In the genomic region with DNA sequence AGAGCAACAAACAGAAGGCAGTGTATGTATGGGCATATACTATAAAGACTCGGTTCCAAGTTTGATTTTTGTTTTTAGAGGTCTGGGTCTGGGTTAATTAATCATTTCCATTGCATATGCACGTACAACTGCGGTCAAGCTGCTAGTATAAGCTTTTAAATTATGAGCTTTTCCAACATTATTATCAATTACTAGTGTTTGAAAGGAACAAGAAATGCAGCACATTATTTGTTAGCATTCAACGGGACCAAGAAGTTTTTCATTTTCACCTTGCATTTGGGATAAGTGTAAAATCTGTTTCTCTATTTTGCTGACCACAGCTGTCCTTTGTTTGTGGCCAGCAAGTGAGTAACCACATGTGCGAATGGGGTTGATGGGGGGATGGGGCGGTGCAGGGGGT, we compare ENCODE assay signal across 1 fruit fly cellular context.
A peak's percentile ranks its signal among the peaks of the same experiment; 100 is the strongest.
TF ChIP-seq lines count a peak whose summit lies in the region.

No protein-coding gene starts in this region.

TF ChIP-seq in whole organism, embryonic, 481 proteins besides CTCF, POLR2A, EP300 and RAD21 (continued from another document and continues in another):
- TF ChIP-seq CG12769 (tag; optimal IDR thresholded peaks at IDR 0.05; lab: Kevin White, UChicago), result no peak
- peak; percentile 23 for TF ChIP-seq CG12219 (GFP tag; optimal IDR thresholded peaks at IDR 0.05; lab: Kevin White, UChicago)
- no peak for TF ChIP-seq Chrac-16 (GFP tag; optimal IDR thresholded peaks at IDR 0.05; lab: Kevin White, UChicago)
- TF ChIP-seq HLH54F (GFP tag; optimal IDR thresholded peaks at IDR 0.05; lab: Kevin White, UChicago), result no peak
- TF ChIP-seq sna (GFP tag; IDR thresholded peaks at IDR 0.05; lab: Robert Waterston, UW; ENCODE audit: partially characterized antibody), result no peak
- TF ChIP-seq gsb-n (tag; optimal IDR thresholded peaks at IDR 0.05; lab: Kevin White, UChicago), result peak; percentile 5
- TF ChIP-seq gro (GFP tag; optimal IDR thresholded peaks at IDR 0.05; lab: Kevin White, UChicago), result no peak
- no peak for TF ChIP-seq Antp (GFP tag; optimal IDR thresholded peaks at IDR 0.05; lab: Kevin White, UChicago)
- no peak for TF ChIP-seq MTF-1 (GFP tag; optimal IDR thresholded peaks at IDR 0.05; lab: Kevin White, UChicago; ENCODE audit: borderline replicate concordance)
- no peak for TF ChIP-seq bbx (GFP tag; IDR thresholded peaks at IDR 0.05; lab: Robert Waterston, UW; ENCODE audit: partially characterized antibody)
- no peak for TF ChIP-seq odd (GFP tag; optimal IDR thresholded peaks at IDR 0.05; lab: Kevin White, UChicago)
- peak; percentile 33; the same call in 1 of the 2 replicates for TF ChIP-seq CG17328 (GFP tag; IDR thresholded peaks at IDR 0.05; lab: Robert Waterston, UW)
- no peak for TF ChIP-seq HmgD (GFP tag; optimal IDR thresholded peaks at IDR 0.05; lab: Kevin White, UChicago)
- peak; percentile 23 for TF ChIP-seq CG9437 (GFP tag; optimal IDR thresholded peaks at IDR 0.05; lab: Kevin White, UChicago)
- TF ChIP-seq CoRest (tag; optimal IDR thresholded peaks at IDR 0.05; lab: Kevin White, UChicago), result peak; percentile 30
- TF ChIP-seq Oaz (GFP tag; IDR thresholded peaks at IDR 0.05; lab: Robert Waterston, UW), result peak; percentile 18; the same call in 1 of the 2 replicates
- no peak for TF ChIP-seq CG18476 (GFP tag; optimal IDR thresholded peaks at IDR 0.05; lab: Kevin White, UChicago)
- TF ChIP-seq chm (GFP tag; IDR thresholded peaks at IDR 0.05; lab: Robert Waterston, UW), result no peak
- no peak for TF ChIP-seq exex (tag; optimal IDR thresholded peaks at IDR 0.05; lab: Kevin White, UChicago)
- peak; percentile 49; the same call in 1 of the 3 replicates for TF ChIP-seq CG17361 (GFP tag; IDR thresholded peaks at IDR 0.05; lab: Robert Waterston, UW)
- TF ChIP-seq pum (GFP tag; optimal IDR thresholded peaks at IDR 0.05; lab: Kevin White, UChicago), result no peak
- TF ChIP-seq pzg (GFP tag; optimal IDR thresholded peaks at IDR 0.05; lab: Kevin White, UChicago), result no peak
- TF ChIP-seq Drgx (GFP tag; IDR thresholded peaks at IDR 0.05; lab: Robert Waterston, UW), result peak; percentile 63
- no peak for TF ChIP-seq CHES-1-like (GFP tag; optimal IDR thresholded peaks at IDR 0.05; lab: Kevin White, UChicago)
- TF ChIP-seq CG7839 (tag; optimal IDR thresholded peaks at IDR 0.05; lab: Kevin White, UChicago), result peak; percentile 61
- TF ChIP-seq CG10321 (GFP tag; IDR thresholded peaks at IDR 0.05; lab: Robert Waterston, UW), result no peak
- no peak for TF ChIP-seq sc (optimal IDR thresholded peaks at IDR 0.05; lab: Kevin White, UChicago)
- TF ChIP-seq sc (GFP tag; optimal IDR thresholded peaks at IDR 0.05; lab: Kevin White, UChicago), result no peak
- peak; percentile 19 for TF ChIP-seq jing (GFP tag; optimal IDR thresholded peaks at IDR 0.05; lab: Kevin White, UChicago)
- TF ChIP-seq CG13287 (GFP tag; IDR thresholded peaks at IDR 0.05; lab: Robert Waterston, UW; ENCODE audit: partially characterized antibody), result no peak
- no peak for TF ChIP-seq TFAM (GFP tag; optimal IDR thresholded peaks at IDR 0.05; lab: Kevin White, UChicago)
- no peak for TF ChIP-seq klu (GFP tag; IDR thresholded peaks at IDR 0.05; lab: Robert Waterston, UW)
- TF ChIP-seq CG18764 (GFP tag; optimal IDR thresholded peaks at IDR 0.05; lab: Kevin White, UChicago), result no peak
- TF ChIP-seq ato (GFP tag; IDR thresholded peaks at IDR 0.05; lab: Robert Waterston, UW; ENCODE audit: partially characterized antibody), result no peak
- TF ChIP-seq CG2889 (GFP tag; IDR thresholded peaks at IDR 0.05; lab: Robert Waterston, UW), result no peak
- no peak for TF ChIP-seq CG1832 (GFP tag; optimal IDR thresholded peaks at IDR 0.05; lab: Kevin White, UChicago)
- no peak for TF ChIP-seq NFAT (GFP tag; IDR thresholded peaks at IDR 0.05; lab: Robert Waterston, UW)
- peak; percentile 74; the same call in 2 of the 3 replicates for TF ChIP-seq ci (GFP tag; IDR thresholded peaks at IDR 0.05; lab: Robert Waterston, UW)
- no peak for TF ChIP-seq CG15696 (tag; optimal IDR thresholded peaks at IDR 0.05; lab: Kevin White, UChicago)
- peak; percentile 56 for TF ChIP-seq Xrp1 (GFP tag; IDR thresholded peaks at IDR 0.05; lab: Robert Waterston, UW)
- peak; percentile 58 for TF ChIP-seq CG14441 (GFP tag; IDR thresholded peaks at IDR 0.05; lab: Robert Waterston, UW)
- no peak for TF ChIP-seq Hey (tag; optimal IDR thresholded peaks at IDR 0.05; lab: Kevin White, UChicago)
- 0 out of 2 replicates have a peak, but pooled peaks have one; percentile 14 for TF ChIP-seq danr (GFP tag; IDR thresholded peaks at IDR 0.05; lab: Robert Waterston, UW)
- TF ChIP-seq CG3065 (GFP tag; optimal IDR thresholded peaks at IDR 0.05; lab: Kevin White, UChicago), result no peak
- TF ChIP-seq Six4 (GFP tag; optimal IDR thresholded peaks at IDR 0.05; lab: Kevin White, UChicago), result no peak
- no peak for TF ChIP-seq CG9609 (GFP tag; optimal IDR thresholded peaks at IDR 0.05; lab: Kevin White, UChicago)
- TF ChIP-seq CG13894 (tag; optimal IDR thresholded peaks at IDR 0.05; lab: Kevin White, UChicago), result no peak
- TF ChIP-seq usp (GFP tag; optimal IDR thresholded peaks at IDR 0.05; lab: Kevin White, UChicago), result no peak
- TF ChIP-seq CG5953 (GFP tag; IDR thresholded peaks at IDR 0.05; lab: Robert Waterston, UW), result no peak
- TF ChIP-seq tna (GFP tag; IDR thresholded peaks at IDR 0.05; lab: Robert Waterston, UW; ENCODE audit: partially characterized antibody), result no peak
- TF ChIP-seq CG11504 (tag; optimal IDR thresholded peaks at IDR 0.05; lab: Kevin White, UChicago), result peak; percentile 77
- TF ChIP-seq CG31441 (GFP tag; IDR thresholded peaks at IDR 0.05; lab: Robert Waterston, UW), result peak; percentile 65
- TF ChIP-seq tap (tag; optimal IDR thresholded peaks at IDR 0.05; lab: Kevin White, UChicago), result peak; percentile 44
- TF ChIP-seq dysf (GFP tag; IDR thresholded peaks at IDR 0.05; lab: Robert Waterston, UW), result peak; percentile 31; the same call in 1 of the 3 replicates
- TF ChIP-seq CG13123 (GFP tag; optimal IDR thresholded peaks at IDR 0.05; lab: Kevin White, UChicago), result no peak
- TF ChIP-seq Ada2b (GFP tag; IDR thresholded peaks at IDR 0.05; lab: Robert Waterston, UW), result peak; percentile 45
- TF ChIP-seq Trl (optimal IDR thresholded peaks at IDR 0.05; lab: Kevin White, UChicago), result no peak
- TF ChIP-seq Trl (GFP tag; optimal IDR thresholded peaks at IDR 0.05; lab: Kevin White, UChicago), result no peak
- no peak for TF ChIP-seq wek (GFP tag; optimal IDR thresholded peaks at IDR 0.05; lab: Kevin White, UChicago)
- TF ChIP-seq Hsf (GFP tag; optimal IDR thresholded peaks at IDR 0.05; lab: Kevin White, UChicago), result no peak
- peak; percentile 8 for TF ChIP-seq CG4820 (GFP tag; optimal IDR thresholded peaks at IDR 0.05; lab: Kevin White, UChicago)
- TF ChIP-seq CG8765 (GFP tag; IDR thresholded peaks at IDR 0.05; lab: Robert Waterston, UW), result no peak
- TF ChIP-seq CG10209 (GFP tag; optimal IDR thresholded peaks at IDR 0.05; lab: Kevin White, UChicago), result peak; percentile 40
- no peak for TF ChIP-seq maf-S (GFP tag; optimal IDR thresholded peaks at IDR 0.05; lab: Kevin White, UChicago)
- no peak for TF ChIP-seq CG4424 (GFP tag; optimal IDR thresholded peaks at IDR 0.05; lab: Kevin White, UChicago)
- peak; percentile 19 for TF ChIP-seq mam (GFP tag; optimal IDR thresholded peaks at IDR 0.05; lab: Kevin White, UChicago)
- peak; percentile 32; the same call in 1 of the 2 replicates for TF ChIP-seq CG11247 (GFP tag; IDR thresholded peaks at IDR 0.05; lab: Robert Waterston, UW)
- no peak for TF ChIP-seq Elba2 (GFP tag; optimal IDR thresholded peaks at IDR 0.05; lab: Kevin White, UChicago)
- peak; percentile 39; the same call in 1 of the 3 replicates for TF ChIP-seq B-H1 (GFP tag; IDR thresholded peaks at IDR 0.05; lab: Robert Waterston, UW)
- TF ChIP-seq CG10462 (GFP tag; optimal IDR thresholded peaks at IDR 0.05; lab: Kevin White, UChicago), result no peak
- no peak for TF ChIP-seq Gsc (GFP tag; IDR thresholded peaks at IDR 0.05; lab: Robert Waterston, UW)
- peak; percentile 48 for TF ChIP-seq CG17359 (tag; optimal IDR thresholded peaks at IDR 0.05; lab: Kevin White, UChicago)
- TF ChIP-seq Dad (GFP tag; optimal IDR thresholded peaks at IDR 0.05; lab: Kevin White, UChicago), result no peak
- peak; percentile 47; the same call in 1 of the 2 replicates for TF ChIP-seq CG6689 (GFP tag; IDR thresholded peaks at IDR 0.05; lab: Robert Waterston, UW)
- TF ChIP-seq ATbp (GFP tag; optimal IDR thresholded peaks at IDR 0.05; lab: Kevin White, UChicago), result peak; percentile 30
- no peak for TF ChIP-seq lola (GFP tag; optimal IDR thresholded peaks at IDR 0.05; lab: Kevin White, UChicago)
- no peak for TF ChIP-seq crol (GFP tag; IDR thresholded peaks at IDR 0.05; lab: Robert Waterston, UW)
- TF ChIP-seq inv (GFP tag; IDR thresholded peaks at IDR 0.05; lab: Robert Waterston, UW; ENCODE audit: partially characterized antibody), result no peak
- no peak for TF ChIP-seq Doc2 (GFP tag; IDR thresholded peaks at IDR 0.05; lab: Robert Waterston, UW)
- no peak for TF ChIP-seq CG4854 (GFP tag; optimal IDR thresholded peaks at IDR 0.05; lab: Kevin White, UChicago)
- no peak for TF ChIP-seq HmgZ (tag; optimal IDR thresholded peaks at IDR 0.05; lab: Kevin White, UChicago)
- peak; percentile 36 for TF ChIP-seq CG2712 (tag; optimal IDR thresholded peaks at IDR 0.05; lab: Kevin White, UChicago)
- TF ChIP-seq CG10267 (tag; optimal IDR thresholded peaks at IDR 0.05; lab: Kevin White, UChicago), result peak; percentile 11
- no peak for TF ChIP-seq dan (GFP tag; IDR thresholded peaks at IDR 0.05; lab: Robert Waterston, UW)
- no peak for TF ChIP-seq lilli (GFP tag; optimal IDR thresholded peaks at IDR 0.05; lab: Kevin White, UChicago)
- no peak for TF ChIP-seq CG9727 (GFP tag; optimal IDR thresholded peaks at IDR 0.05; lab: Kevin White, UChicago)
- TF ChIP-seq bigmax (GFP tag; optimal IDR thresholded peaks at IDR 0.05; lab: Kevin White, UChicago), result no peak
- no peak for TF ChIP-seq CG11085 (GFP tag; IDR thresholded peaks at IDR 0.05; lab: Robert Waterston, UW)
- no peak for TF ChIP-seq CG6175 (GFP tag; IDR thresholded peaks at IDR 0.05; lab: Robert Waterston, UW)
- no peak for TF ChIP-seq schlank (tag; optimal IDR thresholded peaks at IDR 0.05; lab: Kevin White, UChicago)
- 0 out of 3 replicates have a peak, but pooled peaks have one; percentile 28 for TF ChIP-seq H15 (GFP tag; IDR thresholded peaks at IDR 0.05; lab: Robert Waterston, UW)
- no peak for TF ChIP-seq amos (GFP tag; IDR thresholded peaks at IDR 0.05; lab: Robert Waterston, UW; ENCODE audit: partially characterized antibody)
- TF ChIP-seq dati (GFP tag; IDR thresholded peaks at IDR 0.05; lab: Robert Waterston, UW), result no peak
- no peak for TF ChIP-seq hkb (optimal IDR thresholded peaks at IDR 0.05; lab: Kevin White, UChicago)
- TF ChIP-seq hkb (GFP tag; IDR thresholded peaks at IDR 0.05; lab: Robert Waterston, UW), result peak; percentile 57; the same call in 1 of the 2 replicates
- no peak for TF ChIP-seq CG13624 (GFP tag; optimal IDR thresholded peaks at IDR 0.05; lab: Kevin White, UChicago)
- TF ChIP-seq wdn (GFP tag; IDR thresholded peaks at IDR 0.05; lab: Robert Waterston, UW), result no peak
- no peak for TF ChIP-seq CG10565 (GFP tag; optimal IDR thresholded peaks at IDR 0.05; lab: Kevin White, UChicago)
- TF ChIP-seq Fer3 (tag; optimal IDR thresholded peaks at IDR 0.05; lab: Kevin White, UChicago), result peak; percentile 42
- no peak for TF ChIP-seq CG9797 (GFP tag; optimal IDR thresholded peaks at IDR 0.05; lab: Kevin White, UChicago)
- TF ChIP-seq E2f1 (GFP tag; IDR thresholded peaks at IDR 0.05; lab: Robert Waterston, UW), result 0 out of 2 replicates have a peak, but pooled peaks have one; percentile 12
- 0 out of 3 replicates have a peak, but pooled peaks have one; percentile 18 for TF ChIP-seq Optix (GFP tag; IDR thresholded peaks at IDR 0.05; lab: Robert Waterston, UW)
- TF ChIP-seq so (GFP tag; IDR thresholded peaks at IDR 0.05; lab: Robert Waterston, UW), result no peak
- TF ChIP-seq run (tag; optimal IDR thresholded peaks at IDR 0.05; lab: Kevin White, UChicago), result no peak
- no peak for TF ChIP-seq CG14014 (GFP tag; IDR thresholded peaks at IDR 0.05; lab: Robert Waterston, UW)
- TF ChIP-seq Nf-YB (GFP tag; optimal IDR thresholded peaks at IDR 0.05; lab: Kevin White, UChicago), result no peak
- TF ChIP-seq Eip74EF (GFP tag; optimal IDR thresholded peaks at IDR 0.05; lab: Kevin White, UChicago), result peak in 1 of 2 experiments; percentile 49
- TF ChIP-seq CG18011 (GFP tag; optimal IDR thresholded peaks at IDR 0.05; lab: Kevin White, UChicago), result no peak
- TF ChIP-seq CG17568 (GFP tag; optimal IDR thresholded peaks at IDR 0.05; lab: Kevin White, UChicago), result no peak
- TF ChIP-seq Hmx (GFP tag; optimal IDR thresholded peaks at IDR 0.05; lab: Kevin White, UChicago), result no peak
- TF ChIP-seq hbn (GFP tag; IDR thresholded peaks at IDR 0.05; lab: Robert Waterston, UW; ENCODE audit: partially characterized antibody), result no peak
- TF ChIP-seq yki (optimal IDR thresholded peaks at IDR 0.05; lab: Kevin White, UChicago), result no peak
- TF ChIP-seq twi (tag; optimal IDR thresholded peaks at IDR 0.05; lab: Kevin White, UChicago), result no peak
- TF ChIP-seq Neu2 (GFP tag; optimal IDR thresholded peaks at IDR 0.05; lab: Kevin White, UChicago; ENCODE audit: borderline replicate concordance), result no peak
- no peak for TF ChIP-seq CG12744 (GFP tag; optimal IDR thresholded peaks at IDR 0.05; lab: Kevin White, UChicago)
- peak; percentile 81 for TF ChIP-seq dmrt99B (tag; optimal IDR thresholded peaks at IDR 0.05; lab: Kevin White, UChicago)
- no peak for TF ChIP-seq Opbp (GFP tag; IDR thresholded peaks at IDR 0.05; lab: Robert Waterston, UW; ENCODE audit: partially characterized antibody)
- TF ChIP-seq CG15601 (tag; optimal IDR thresholded peaks at IDR 0.05; lab: Kevin White, UChicago), result no peak
- TF ChIP-seq nerfin-1 (tag; optimal IDR thresholded peaks at IDR 0.05; lab: Kevin White, UChicago), result no peak
- no peak for TF ChIP-seq Tbp (GFP tag; optimal IDR thresholded peaks at IDR 0.05; lab: Kevin White, UChicago)
- TF ChIP-seq ac (GFP tag; optimal IDR thresholded peaks at IDR 0.05; lab: Kevin White, UChicago), result no peak
- TF ChIP-seq CG9876 (GFP tag; optimal IDR thresholded peaks at IDR 0.05; lab: Kevin White, UChicago), result no peak
- TF ChIP-seq CG10959 (GFP tag; IDR thresholded peaks at IDR 0.05; lab: Robert Waterston, UW), result no peak
- no peak for TF ChIP-seq CG13775 (GFP tag; optimal IDR thresholded peaks at IDR 0.05; lab: Kevin White, UChicago)
- 0 out of 2 replicates have a peak, but pooled peaks have one; percentile 16 for TF ChIP-seq Awh (GFP tag; IDR thresholded peaks at IDR 0.05; lab: Robert Waterston, UW)
- no peak for TF ChIP-seq CG8281 (tag; optimal IDR thresholded peaks at IDR 0.05; lab: Kevin White, UChicago)
- TF ChIP-seq CG9817 (tag; optimal IDR thresholded peaks at IDR 0.05; lab: Kevin White, UChicago), result no peak
- TF ChIP-seq Atf6 (GFP tag; IDR thresholded peaks at IDR 0.05; lab: Robert Waterston, UW), result no peak; the same call in 1 of the 2 replicates
- no peak for TF ChIP-seq insv (GFP tag; optimal IDR thresholded peaks at IDR 0.05; lab: Kevin White, UChicago)
